Fruit fly (Drosophila melanogaster): ENCODE results near the gene CG8813.

Gene CG8813

DNA sequence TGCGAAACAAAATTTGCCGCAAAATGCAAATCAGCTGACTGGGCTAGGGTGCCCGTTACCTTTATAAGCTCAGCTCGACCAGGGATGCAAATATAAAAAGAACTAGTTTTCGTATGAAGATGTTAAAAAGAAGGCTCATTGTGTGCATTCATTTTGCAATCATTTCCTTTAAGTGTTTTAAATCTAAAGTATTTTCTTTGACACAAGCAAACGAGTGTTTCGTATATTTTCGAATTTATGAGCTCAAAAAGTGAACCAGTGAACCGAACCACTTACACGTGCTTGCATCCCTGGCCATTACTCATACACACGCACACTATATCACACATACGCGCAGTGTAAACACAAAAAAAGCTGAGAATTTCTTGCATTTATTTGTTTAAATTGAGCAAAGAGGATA is 8.7 kb downstream of the CG8813 start, which contains the start of the genes Prx6a and Sbat (continued):
- TF ChIP-seq CG6163 (GFP tag; IDR thresholded peaks at IDR 0.05) (no peak), CG8119 (GFP tag; IDR thresholded peaks at IDR 0.05) (no peak), fd85E (GFP tag; optimal IDR thresholded peaks at IDR 0.05) (no peak), Eip78C (GFP tag) (peak; percentile 76), Smox (GFP tag; optimal IDR thresholded peaks at IDR 0.05) (peak; percentile 54), CG6276 (GFP tag; optimal IDR thresholded peaks at IDR 0.05) (no peak), OdsH (GFP tag; optimal IDR thresholded peaks at IDR 0.05) (peak; percentile 46), CG15336 (GFP tag; IDR thresholded peaks at IDR 0.05) (no peak), CG10631 (GFP tag; optimal IDR thresholded peaks at IDR 0.05) (peak; percentile 50), Eip93F (GFP tag; optimal IDR thresholded peaks at IDR 0.05) (no peak), CG1621 (tag; optimal IDR thresholded peaks at IDR 0.05) (peak; percentile 58), CG34406 (GFP tag; optimal IDR thresholded peaks at IDR 0.05) (peak; percentile 24), vri (GFP tag; optimal IDR thresholded peaks at IDR 0.05) (peak; percentile 2), CG6854 (GFP tag; optimal IDR thresholded peaks at IDR 0.05) (no peak), cyc (GFP tag; optimal IDR thresholded peaks at IDR 0.05) (peak; percentile 77), pdm3 (GFP tag; optimal IDR thresholded peaks at IDR 0.05) (peak; percentile 69), CG16779 (tag; optimal IDR thresholded peaks at IDR 0.05) (no peak), ss (GFP tag; optimal IDR thresholded peaks at IDR 0.05) (peak in 1 of 2 experiments; percentile 70), CG6792 (GFP tag; optimal IDR thresholded peaks at IDR 0.05) (peak; percentile 51), dsx (GFP tag; optimal IDR thresholded peaks at IDR 0.05; ENCODE audit: poor library complexity, severe bottlenecking) (peak; percentile 55), CG3919 (GFP tag; optimal IDR thresholded peaks at IDR 0.05) (peak; percentile 55), Hr38 (GFP tag; optimal IDR thresholded peaks at IDR 0.05) (no peak), achi (GFP tag; optimal IDR thresholded peaks at IDR 0.05) (peak; percentile 31), CG3032 (tag; optimal IDR thresholded peaks at IDR 0.05) (peak; percentile 76), Sox102F (GFP tag; optimal IDR thresholded peaks at IDR 0.05) (peak; percentile 51), fkh (GFP tag; optimal IDR thresholded peaks at IDR 0.05) (peak; percentile 94), CG11902 (GFP tag; optimal IDR thresholded peaks at IDR 0.05) (peak; percentile 56), Gug (GFP tag; IDR thresholded peaks at IDR 0.05) (peak; percentile 63), Ets21C (GFP tag; optimal IDR thresholded peaks at IDR 0.05) (peak; percentile 55), Sox14 (GFP tag; optimal IDR thresholded peaks at IDR 0.05) (peak; percentile 73), CG11762 (GFP tag; optimal IDR thresholded peaks at IDR 0.05; ENCODE audit: insufficient read depth) (no peak), net (GFP tag; optimal IDR thresholded peaks at IDR 0.05) (no peak), dac (GFP tag; optimal IDR thresholded peaks at IDR 0.05) (peak; percentile 24), Sox15 (GFP tag; optimal IDR thresholded peaks at IDR 0.05) (peak; percentile 58)

DNA sequence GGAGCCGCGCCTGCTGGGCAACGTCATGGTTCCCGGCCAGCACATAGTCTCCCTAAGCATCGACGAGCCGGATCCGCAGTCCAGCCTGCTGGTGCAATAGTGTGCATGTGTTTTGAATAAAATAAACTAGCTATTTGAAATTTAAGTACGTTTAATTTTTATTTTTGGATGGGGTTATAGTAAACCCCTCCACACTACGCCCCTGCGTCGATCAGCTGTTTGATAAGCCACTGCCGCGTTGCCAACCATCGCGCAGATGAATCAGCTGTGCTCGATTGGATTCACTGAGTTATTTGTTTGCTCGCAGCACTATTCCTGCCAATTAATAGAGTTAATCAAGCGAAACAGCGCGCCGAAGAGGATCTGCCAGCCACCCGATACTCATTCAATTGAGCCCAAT is 9.4 kb downstream of the CG8813 start, which contains the start of gene RabGGTb:
TSS of gene RabGGTb (plus strand) at position 254 of the 400 bp plus-strand sequence.
- peak; percentile 29 for TF ChIP-seq CG6854 (GFP tag; optimal IDR thresholded peaks at IDR 0.05)
- peak; percentile 45 for TF ChIP-seq Hr4 (GFP tag; optimal IDR thresholded peaks at IDR 0.05)
- no peak for TF ChIP-seq Blimp-1 (GFP tag; optimal IDR thresholded peaks at IDR 0.05)
- TF ChIP-seq CG8632 (GFP tag; optimal IDR thresholded peaks at IDR 0.05), result no peak
- TF ChIP-seq dsx (GFP tag; optimal IDR thresholded peaks at IDR 0.05; ENCODE audit: poor library complexity, severe bottlenecking), result no peak
- peak; percentile 44 for TF ChIP-seq Sox102F (GFP tag; optimal IDR thresholded peaks at IDR 0.05)
- peak; percentile 12 for TF ChIP-seq CG7368 (GFP tag; optimal IDR thresholded peaks at IDR 0.05)
- TF ChIP-seq lz (GFP tag; optimal IDR thresholded peaks at IDR 0.05), result peak; percentile 84
- peak; percentile 71 for TF ChIP-seq CG8119 (GFP tag; IDR thresholded peaks at IDR 0.05)
- peak; percentile 51 for TF ChIP-seq CG3032 (tag; optimal IDR thresholded peaks at IDR 0.05)
- TF ChIP-seq OdsH (GFP tag; optimal IDR thresholded peaks at IDR 0.05), result peak; percentile 45
- no peak for TF ChIP-seq Lpt (GFP tag; optimal IDR thresholded peaks at IDR 0.05)
- TF ChIP-seq Hr38 (GFP tag; optimal IDR thresholded peaks at IDR 0.05), result no peak
- peak; percentile 60 for TF ChIP-seq CG31627 (GFP tag; optimal IDR thresholded peaks at IDR 0.05)
- TF ChIP-seq esn (GFP tag; optimal IDR thresholded peaks at IDR 0.05), result peak; percentile 65
- peak; percentile 35 for TF ChIP-seq CG6808 (GFP tag; optimal IDR thresholded peaks at IDR 0.05)
- peak; percentile 25 for TF ChIP-seq Ets21C (GFP tag; optimal IDR thresholded peaks at IDR 0.05)
- TF ChIP-seq cyc (GFP tag; optimal IDR thresholded peaks at IDR 0.05), result peak; percentile 50
- TF ChIP-seq Smox (GFP tag; optimal IDR thresholded peaks at IDR 0.05), result peak; percentile 68
- peak; percentile 63 for TF ChIP-seq Met (GFP tag; optimal IDR thresholded peaks at IDR 0.05)
- TF ChIP-seq Hr39 (GFP tag; optimal IDR thresholded peaks at IDR 0.05), result peak; percentile 77
- TF ChIP-seq Eip78C (GFP tag), result peak; percentile 75
- peak; percentile 60 for TF ChIP-seq CG15336 (GFP tag; IDR thresholded peaks at IDR 0.05)
- peak; percentile 57 for TF ChIP-seq Sox14 (GFP tag; optimal IDR thresholded peaks at IDR 0.05)
- TF ChIP-seq Eip93F (GFP tag; optimal IDR thresholded peaks at IDR 0.05), result no peak
- TF ChIP-seq CG3919 (GFP tag; optimal IDR thresholded peaks at IDR 0.05), result peak; percentile 57
- TF ChIP-seq CG1621 (tag; optimal IDR thresholded peaks at IDR 0.05), result peak; percentile 34
- TF ChIP-seq fd85E (GFP tag; optimal IDR thresholded peaks at IDR 0.05), result no peak
- TF ChIP-seq CG34406 (GFP tag; optimal IDR thresholded peaks at IDR 0.05), result peak; percentile 48
- TF ChIP-seq net (GFP tag; optimal IDR thresholded peaks at IDR 0.05), result peak; percentile 59
- TF ChIP-seq CG6792 (GFP tag; optimal IDR thresholded peaks at IDR 0.05), result peak; percentile 39
- TF ChIP-seq fkh (GFP tag; optimal IDR thresholded peaks at IDR 0.05), result no peak
- peak; percentile 46 for TF ChIP-seq achi (GFP tag; optimal IDR thresholded peaks at IDR 0.05)
- TF ChIP-seq svp (GFP tag), result peak; percentile 80
- TF ChIP-seq dac (GFP tag; optimal IDR thresholded peaks at IDR 0.05), result no peak
- peak; percentile 21 for TF ChIP-seq CG6276 (GFP tag; optimal IDR thresholded peaks at IDR 0.05)
- TF ChIP-seq pdm3 (GFP tag; optimal IDR thresholded peaks at IDR 0.05), result peak; percentile 52

All from whole organism, prepupa.